Worm (Caenorhabditis elegans) whole organism, L4 larva: ENCODE measurements around the gene his-4.

Source experiments
- Y75B8A.6 ChIP-seq: fragments of 200-800 bp; sonication (Bioruptor generic); IDR thresholded peaks from 2 replicates; pipeline ENCODE4 v1.3.6; 2022; ENCODE audit warnings: missing genetic modification reagents, missing genetic modification characterization, missing compliant biosample characterization
- aly-2 ChIP-seq: sonication (generic microtip); optimal IDR thresholded peaks from 2 replicates; lab custom pipeline; 2018; ENCODE audit warnings: missing biosample characterization, missing genetic modification characterization
- ceh-82 ChIP-seq: sonication (generic microtip); optimal IDR thresholded peaks from 2 replicates; lab custom pipeline; 2017; ENCODE audit warnings: missing biosample characterization, missing genetic modification characterization
- egl-27 ChIP-seq: sonication (generic microtip); optimal IDR thresholded peaks from 3 replicates; lab custom pipeline; 2017; ENCODE audit warnings: missing biosample characterization, missing genetic modification reagents, missing genetic modification characterization
- fos-1 ChIP-seq: fragments of 150-350 bp; optimal IDR thresholded peaks from 2 replicates; lab custom pipeline; 2014; ENCODE audit warnings: missing biosample characterization, missing genetic modification characterization
- jun-1 ChIP-seq: fragments of 150-350 bp; optimal IDR thresholded peaks from 2 replicates; lab custom pipeline; 2014; ENCODE audit warnings: missing biosample characterization, missing genetic modification reagents, missing genetic modification characterization
- lin-39 ChIP-seq: fragments of 150-350 bp; optimal IDR thresholded peaks from 2 replicates; lab custom pipeline; 2014; ENCODE audit warnings: missing biosample characterization, missing genetic modification reagents, missing genetic modification characterization
- lsy-2 ChIP-seq, 2 experiments: fragments of 150-350 bp in 1 of 2; sonication (generic microtip) in 1 of 2; optimal IDR thresholded peaks; 2 replicates each; lab custom pipeline; 2014 to 2017; ENCODE audit warnings: missing biosample characterization in 2 of 2, missing genetic modification characterization in 2 of 2
- mxl-2 ChIP-seq: fragments of 200-800 bp; sonication (Bioruptor generic); conservative IDR thresholded peaks from 2 replicates; pipeline ENCODE4 v1.3.6; 2022; ENCODE audit warnings: missing genetic modification reagents, missing genetic modification characterization, missing compliant biosample characterization
- mxl-3 ChIP-seq: fragments of 200-800 bp; sonication (Bioruptor generic); optimal IDR thresholded peaks from 2 replicates; lab custom pipeline; 2018; ENCODE audit warnings: mild to moderate bottlenecking, missing genetic modification characterization, missing compliant biosample characterization
- pha-4 ChIP-seq, 2 experiments: fragments of 150-350 bp in 1 of 2; fragments of 200-800 bp in 1 of 2; sonication (Bioruptor generic) in 1 of 2; IDR thresholded peaks in 1 of 2; optimal IDR thresholded peaks in 1 of 2; 2 replicates each; pipeline versions ENCODE4 v1.3.6 to Lab custom; 2014 to 2022; ENCODE audit warnings: missing genetic modification characterization in 2 of 2, missing genetic modification reagents in 2 of 2, missing biosample characterization in 1 of 2, missing compliant biosample characterization in 1 of 2
- sdz-12 ChIP-seq: fragments of 200-800 bp; sonication (Bioruptor generic); optimal IDR thresholded peaks from 2 replicates; lab custom pipeline; 2018; ENCODE audit warnings: mild to moderate bottlenecking, missing genetic modification characterization, missing compliant biosample characterization
- unc-39 ChIP-seq: sonication (generic microtip); optimal IDR thresholded peaks from 2 replicates; lab custom pipeline; 2017; ENCODE audit warnings: missing biosample characterization, missing genetic modification characterization
- ztf-11 ChIP-seq: fragments of 150-350 bp; optimal IDR thresholded peaks from 2 replicates; lab custom pipeline; 2014; ENCODE audit warnings: missing biosample characterization, missing genetic modification characterization

ce11 chrV:16033491-16033890, 6.8 kb downstream of the his-4 start:
- TF ChIP-seq egl-27 (tag; lab: Kevin White, UChicago) (no peak), unc-39 (no peak), pha-4 (GFP tag; IDR thresholded peaks at IDR 0.05; lab: Robert Waterston, UW) (no peak), pha-4 (tag; optimal IDR thresholded peaks at IDR 0.05; lab: Kevin White, UChicago) (no peak), Y75B8A.6 (no peak), aly-2 (tag; lab: Kevin White, UChicago) (no peak), mxl-2 (no peak), ztf-11 (tag; lab: Kevin White, UChicago) (no peak), lin-39 (tag; lab: Kevin White, UChicago) (no peak), jun-1 (tag; lab: Kevin White, UChicago) (no peak), sdz-12 (GFP tag; lab: Kevin White, UChicago) (no peak), lsy-2 (tag; optimal IDR thresholded peaks at IDR 0.05; lab: Kevin White, UChicago) (no peak), ceh-82 (tag; lab: Kevin White, UChicago) (no peak), fos-1 (tag; lab: Kevin White, UChicago) (no peak), mxl-3 (no peak)
